Fruit fly (Drosophila melanogaster) whole organism, embryonic: Measurements from ENCODE around the gene Arp6.

Source experiments
- BEAF-32 ChIP-seq: fragments of 200-800 bp; sonication (Bioruptor generic); optimal IDR thresholded peaks from 3 replicates; lab custom pipeline; 2017; ENCODE audit warnings: missing biosample characterization, missing genetic modification characterization, mild to moderate bottlenecking, moderate library complexity, missing genetic modification reagents
- Bgb ChIP-seq: fragments of 200-800 bp; sonication (Bioruptor generic); IDR thresholded peaks from 2 replicates; pipeline ENCODE4 v1.3.6; 2022; ENCODE audit warnings: missing biosample characterization, missing genetic modification characterization; ENCODE audit not compliant: partially characterized antibody
- CG10267 ChIP-seq: fragments of 200-800 bp; sonication (Bioruptor generic); optimal IDR thresholded peaks from 2 replicates; lab custom pipeline; 2018; ENCODE audit warnings: missing biosample characterization, mild to moderate bottlenecking, missing genetic modification characterization, moderate library complexity
- CG10274 ChIP-seq: fragments of 200-800 bp; sonication (Bioruptor generic); optimal IDR thresholded peaks from 3 replicates; lab custom pipeline; 2017; ENCODE audit warnings: missing biosample characterization, mild to moderate bottlenecking, missing genetic modification characterization
- CG10979 ChIP-seq: fragments of 200-800 bp; sonication (Bioruptor generic); optimal IDR thresholded peaks from 2 replicates; lab custom pipeline; 2018; ENCODE audit warnings: missing biosample characterization, mild to moderate bottlenecking, missing genetic modification characterization, moderate library complexity
- CG11398 ChIP-seq: fragments of 200-800 bp; sonication (Bioruptor generic); optimal IDR thresholded peaks from 2 replicates; lab custom pipeline; 2016; ENCODE audit warnings: missing biosample characterization, missing genetic modification characterization
- CG11456 ChIP-seq: fragments of 200-800 bp; sonication (Bioruptor generic); IDR thresholded peaks from 3 replicates; pipeline ENCODE4 v1.3.6; 2022; ENCODE audit warnings: missing biosample characterization, missing genetic modification characterization
- CG11695 ChIP-seq: fragments of 200-800 bp; sonication (Bioruptor generic); IDR thresholded peaks from 3 replicates; pipeline ENCODE4 v1.3.6; 2022; ENCODE audit warnings: missing biosample characterization, missing genetic modification characterization
- CG14860 ChIP-seq: fragments of 200-800 bp; sonication (Bioruptor generic); IDR thresholded peaks from 3 replicates; pipeline ENCODE4 v1.3.6; 2022; ENCODE audit warnings: missing biosample characterization, missing genetic modification characterization; ENCODE audit not compliant: partially characterized antibody
- CG1602 ChIP-seq: fragments of 200-800 bp; sonication (Bioruptor generic); optimal IDR thresholded peaks from 3 replicates; lab custom pipeline; 2016; ENCODE audit warnings: missing biosample characterization, missing genetic modification characterization
- CG17328 ChIP-seq: fragments of 200-800 bp; sonication (Bioruptor generic); IDR thresholded peaks from 2 replicates; pipeline ENCODE4 v1.3.6; 2022; ENCODE audit warnings: missing biosample characterization, missing genetic modification characterization
- CG17829 ChIP-seq: fragments of 200-800 bp; optimal IDR thresholded peaks from 2 replicates; lab custom pipeline; 2019; ENCODE audit warnings: missing biosample characterization, mild to moderate bottlenecking, missing genetic modification characterization, moderate library complexity
- CG18599 ChIP-seq: fragments of 200-800 bp; sonication (Bioruptor generic); optimal IDR thresholded peaks from 3 replicates; lab custom pipeline; 2017; ENCODE audit warnings: missing biosample characterization, missing genetic modification characterization, mild to moderate bottlenecking, moderate library complexity, missing genetic modification reagents
- CG2129 ChIP-seq: fragments of 200-800 bp; sonication (Bioruptor generic); IDR thresholded peaks from 2 replicates; pipeline ENCODE4 v1.3.6; 2022; ENCODE audit warnings: missing biosample characterization, missing genetic modification characterization; ENCODE audit not compliant: partially characterized antibody
- CG34224 ChIP-seq: fragments of 200-800 bp; sonication (Bioruptor generic); IDR thresholded peaks from 3 replicates; pipeline ENCODE4 v1.3.6; 2022; ENCODE audit warnings: missing biosample characterization, missing genetic modification characterization; ENCODE audit not compliant: partially characterized antibody
- CG4707 ChIP-seq: fragments of 200-800 bp; sonication (Bioruptor generic); optimal IDR thresholded peaks from 2 replicates; lab custom pipeline; 2018; ENCODE audit warnings: missing biosample characterization, mild to moderate bottlenecking, missing genetic modification characterization, moderate library complexity
- CG4730 ChIP-seq: fragments of 200-800 bp; sonication (Bioruptor generic); IDR thresholded peaks from 2 replicates; pipeline ENCODE4 v1.3.6; 2022; ENCODE audit warnings: missing biosample characterization, missing genetic modification characterization
- CG4854 ChIP-seq: fragments of 200-800 bp; sonication (Bioruptor generic); optimal IDR thresholded peaks from 2 replicates; lab custom pipeline; 2016; ENCODE audit warnings: missing biosample characterization, missing genetic modification characterization, inconsistent platforms
- CG8089 ChIP-seq: fragments of 200-800 bp; sonication (Bioruptor generic); optimal IDR thresholded peaks from 3 replicates; lab custom pipeline; 2016; ENCODE audit warnings: missing biosample characterization, missing genetic modification characterization
- CoRest ChIP-seq: fragments of 200-800 bp; sonication (Bioruptor generic); optimal IDR thresholded peaks from 3 replicates; lab custom pipeline; 2018; ENCODE audit warnings: missing biosample characterization, mild to moderate bottlenecking, missing genetic modification characterization, moderate library complexity
- Dip2 ChIP-seq: fragments of 200-800 bp; sonication (Bioruptor generic); IDR thresholded peaks from 2 replicates; pipeline ENCODE4 v1.3.6; 2022; ENCODE audit warnings: missing biosample characterization, missing genetic modification characterization
- Ets65A ChIP-seq: fragments of 200-800 bp; sonication (Bioruptor generic); peaks from one replicate; lab custom pipeline; 2016; ENCODE audit warnings: missing biosample characterization, missing genetic modification characterization
- GATAe ChIP-seq: fragments of 200-800 bp; sonication (Bioruptor generic); conservative IDR thresholded peaks from 2 replicates; pipeline ENCODE4 v1.3.6; 2022; ENCODE audit warnings: missing biosample characterization, missing genetic modification characterization
- HHEX ChIP-seq: fragments of 200-800 bp; sonication (Bioruptor generic); optimal IDR thresholded peaks from 3 replicates; lab custom pipeline; 2017; ENCODE audit warnings: missing biosample characterization, mild to moderate bottlenecking, missing genetic modification characterization, missing genetic modification reagents
- Hey ChIP-seq: fragments of 200-800 bp; sonication (Bioruptor generic); optimal IDR thresholded peaks from 3 replicates; lab custom pipeline; 2018; ENCODE audit warnings: missing biosample characterization, mild to moderate bottlenecking, missing genetic modification characterization
- Hr3 ChIP-seq: fragments of 200-800 bp; sonication (Bioruptor generic); optimal IDR thresholded peaks from 3 replicates; lab custom pipeline; 2016; ENCODE audit warnings: missing biosample characterization, missing genetic modification characterization
- Hr51 ChIP-seq, 2 experiments: fragments of 200-800 bp; sonication (Bioruptor generic); optimal IDR thresholded peaks; 2 replicates in 1 of 2; 3 replicates in 1 of 2; lab custom pipeline; 2016 to 2018; ENCODE audit warnings: missing biosample characterization in 2 of 2, missing genetic modification characterization in 2 of 2, mild to moderate bottlenecking in 1 of 2, moderate library complexity in 1 of 2
- Oli ChIP-seq: fragments of 200-800 bp; sonication (Bioruptor generic); optimal IDR thresholded peaks from 2 replicates; lab custom pipeline; 2018; ENCODE audit warnings: missing biosample characterization, mild to moderate bottlenecking, missing genetic modification characterization, moderate library complexity
- Sry-β ChIP-seq: fragments of 200-800 bp; sonication (Bioruptor generic); optimal IDR thresholded peaks from 2 replicates; lab custom pipeline; 2018; ENCODE audit warnings: missing biosample characterization, mild to moderate bottlenecking, missing genetic modification characterization, moderate library complexity
- ase ChIP-seq: fragments of 200-800 bp; sonication (Bioruptor generic); IDR thresholded peaks from 3 replicates; pipeline ENCODE4 v1.3.6; 2022; ENCODE audit warnings: missing biosample characterization, missing genetic modification characterization
- danr ChIP-seq: fragments of 200-800 bp; sonication (Bioruptor generic); IDR thresholded peaks from 2 replicates; pipeline ENCODE4 v1.3.6; 2022; ENCODE audit warnings: missing biosample characterization, missing genetic modification characterization
- dm ChIP-seq: fragments of 200-800 bp; sonication (Bioruptor generic); optimal IDR thresholded peaks from 3 replicates; lab custom pipeline; 2016; ENCODE audit warnings: missing biosample characterization, missing genetic modification characterization
- ems ChIP-seq: fragments of 200-800 bp; sonication (Bioruptor generic); optimal IDR thresholded peaks from 3 replicates; lab custom pipeline; 2016; ENCODE audit warnings: missing biosample characterization, missing genetic modification characterization
- exex ChIP-seq: fragments of 200-800 bp; sonication (Bioruptor generic); optimal IDR thresholded peaks from 4 replicates; lab custom pipeline; 2018; ENCODE audit warnings: missing biosample characterization, mild to moderate bottlenecking, missing genetic modification characterization, moderate library complexity
- h ChIP-seq: fragments of >200 bp; optimal IDR thresholded peaks from 2 replicates; lab custom pipeline; 2017
- hb ChIP-seq: fragments of 200-800 bp; sonication (Bioruptor generic); IDR thresholded peaks from 3 replicates; pipeline ENCODE4 v1.3.6; 2022; ENCODE audit warnings: missing biosample characterization, missing genetic modification characterization; ENCODE audit not compliant: partially characterized antibody
- inv ChIP-seq: fragments of 200-800 bp; sonication (Bioruptor generic); IDR thresholded peaks from 2 replicates; pipeline ENCODE4 v1.3.6; 2022; ENCODE audit warnings: missing biosample characterization, missing genetic modification characterization; ENCODE audit not compliant: partially characterized antibody
- knrl ChIP-seq: fragments of 200-800 bp; sonication (Bioruptor generic); IDR thresholded peaks from 3 replicates; pipeline ENCODE4 v1.3.6; 2022; ENCODE audit warnings: missing biosample characterization, missing genetic modification characterization; ENCODE audit not compliant: partially characterized antibody
- lab ChIP-seq: fragments of 200-800 bp; sonication (Bioruptor generic); optimal IDR thresholded peaks from 3 replicates; lab custom pipeline; 2017; ENCODE audit warnings: missing biosample characterization, missing genetic modification characterization, mild to moderate bottlenecking, moderate library complexity, missing genetic modification reagents
- mld ChIP-seq: fragments of 200-800 bp; sonication (Bioruptor generic); IDR thresholded peaks from 3 replicates; pipeline ENCODE4 v1.3.6; 2022; ENCODE audit warnings: missing biosample characterization, missing genetic modification characterization; ENCODE audit not compliant: partially characterized antibody
- phol ChIP-seq: fragments of 200-800 bp; sonication (Bioruptor generic); optimal IDR thresholded peaks from 3 replicates; lab custom pipeline; 2018; ENCODE audit warnings: missing biosample characterization, mild to moderate bottlenecking, missing genetic modification characterization, moderate library complexity
- repo ChIP-seq: fragments of 200-800 bp; sonication (Bioruptor generic); optimal IDR thresholded peaks from 2 replicates; lab custom pipeline; 2016; ENCODE audit warnings: missing biosample characterization, missing genetic modification characterization
- ro ChIP-seq: fragments of 200-800 bp; sonication (Bioruptor generic); IDR thresholded peaks from 2 replicates; pipeline ENCODE4 v1.3.6; 2022; ENCODE audit warnings: missing biosample characterization, missing genetic modification characterization
- row ChIP-seq: fragments of 200-800 bp; sonication (Bioruptor generic); IDR thresholded peaks from 3 replicates; pipeline ENCODE4 v1.3.6; 2022; ENCODE audit warnings: missing biosample characterization, missing genetic modification characterization
- sens ChIP-seq: fragments of 200-800 bp; sonication (Bioruptor generic); peaks from one replicate; lab custom pipeline; 2016; ENCODE audit warnings: missing biosample characterization, missing genetic modification characterization
- sna ChIP-seq: fragments of 200-800 bp; sonication (Bioruptor generic); IDR thresholded peaks from 2 replicates; pipeline ENCODE4 v1.3.6; 2022; ENCODE audit warnings: missing biosample characterization, missing genetic modification characterization; ENCODE audit not compliant: partially characterized antibody
- so ChIP-seq: fragments of 200-800 bp; sonication (Bioruptor generic); IDR thresholded peaks from 3 replicates; pipeline ENCODE4 v1.3.6; 2022; ENCODE audit warnings: missing biosample characterization, missing genetic modification characterization
- sr ChIP-seq: fragments of 200-800 bp; sonication (Bioruptor generic); IDR thresholded peaks from 3 replicates; pipeline ENCODE4 v1.3.6; 2022; ENCODE audit warnings: missing biosample characterization, missing genetic modification characterization
- tna ChIP-seq: fragments of 200-800 bp; sonication (Bioruptor generic); IDR thresholded peaks from 2 replicates; pipeline ENCODE4 v1.3.6; 2022; ENCODE audit warnings: missing biosample characterization, missing genetic modification characterization; ENCODE audit not compliant: partially characterized antibody
- unc-4 ChIP-seq: fragments of 200-800 bp; sonication (Bioruptor generic); IDR thresholded peaks from 2 replicates; pipeline ENCODE4 v1.3.6; 2022; ENCODE audit warnings: missing biosample characterization, missing genetic modification characterization; ENCODE audit not compliant: partially characterized antibody

Arp6 gene

DNA sequence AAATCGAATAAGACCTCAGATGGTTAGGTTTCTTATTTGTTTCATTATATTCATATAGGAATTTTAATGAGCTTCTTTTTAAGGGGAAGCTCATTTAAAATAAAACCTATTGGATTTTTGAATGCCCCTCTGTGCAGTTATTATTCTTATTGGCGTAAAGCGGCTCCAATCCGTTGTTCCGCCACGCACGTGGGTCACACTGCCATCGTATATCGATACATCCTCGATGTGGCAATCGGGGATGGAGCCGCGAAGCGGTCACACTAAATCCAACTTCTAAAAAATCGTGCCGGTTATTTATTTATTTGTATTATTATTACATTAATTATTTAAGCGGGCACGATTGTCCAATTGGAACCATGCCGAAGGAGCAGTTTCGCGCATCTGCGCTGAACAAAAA, 25.8 kb upstream of the Arp6 start, which contains the start of gene Polr3A (continued):
- TF ChIP-seq CG8089: no peak
- no peak for TF ChIP-seq CG18599 (GFP tag; lab: Kevin White, UChicago)
- no peak for TF ChIP-seq CG11456 (GFP tag; lab: Robert Waterston, UW)
- no peak for TF ChIP-seq Sry-β (GFP tag; lab: Kevin White, UChicago)
- peak; percentile 61; the same call in 1 of the 2 replicates for TF ChIP-seq unc-4 (GFP tag; lab: Robert Waterston, UW)
- TF ChIP-seq GATAe: no peak
- TF ChIP-seq Oli (tag; lab: Kevin White, UChicago): no peak
- TF ChIP-seq CG34224 (GFP tag; lab: Robert Waterston, UW): no peak; the same call in 2 of the 3 replicates
- TF ChIP-seq CG10979: no peak
- no peak for TF ChIP-seq exex (tag; lab: Kevin White, UChicago)
- TF ChIP-seq CG10267 (tag; lab: Kevin White, UChicago): peak; percentile 5
- TF ChIP-seq Hr51 (GFP tag; optimal IDR thresholded peaks at IDR 0.05; lab: Kevin White, UChicago): no peak
- TF ChIP-seq Bgb (GFP tag; lab: Robert Waterston, UW): peak; percentile 70
- no peak for TF ChIP-seq CG17328
- TF ChIP-seq ems (GFP tag; lab: Kevin White, UChicago): no peak
- no peak for TF ChIP-seq HHEX (GFP tag; lab: Kevin White, UChicago)
- TF ChIP-seq ro (GFP tag; lab: Robert Waterston, UW): no peak
- TF ChIP-seq CG4854 (GFP tag; lab: Kevin White, UChicago): no peak
- no peak for TF ChIP-seq CG10274 (GFP tag; lab: Kevin White, UChicago)
- no peak for TF ChIP-seq Dip2
- peak; percentile 31; the same call in 1 of the 2 replicates for TF ChIP-seq inv (GFP tag; lab: Robert Waterston, UW)
- peak; percentile 7; the same call in 1 of the 3 replicates for TF ChIP-seq row (GFP tag; lab: Robert Waterston, UW)
- TF ChIP-seq BEAF-32 (GFP tag; lab: Kevin White, UChicago): peak; percentile 66
- no peak for TF ChIP-seq CG17829
- no peak for TF ChIP-seq sens (GFP tag; lab: Kevin White, UChicago)
- TF ChIP-seq Hey (tag; lab: Kevin White, UChicago): no peak
- no peak for TF ChIP-seq CG11695 (GFP tag; lab: Robert Waterston, UW)
- 0 out of 2 replicates have a peak, but pooled peaks have one; percentile 39 for TF ChIP-seq tna (GFP tag; lab: Robert Waterston, UW)
- no peak for TF ChIP-seq h (lab: Kevin White, UChicago)
- TF ChIP-seq Hr3 (GFP tag; lab: Kevin White, UChicago): no peak
- TF ChIP-seq repo (GFP tag; lab: Kevin White, UChicago): no peak
- peak; percentile 27 for TF ChIP-seq dm (GFP tag; lab: Kevin White, UChicago)
- TF ChIP-seq CG2129 (GFP tag; lab: Robert Waterston, UW): no peak
- no peak for TF ChIP-seq so
- TF ChIP-seq hb (GFP tag; lab: Robert Waterston, UW): no peak
- peak; percentile 42; the same call in 1 of the 3 replicates for TF ChIP-seq CG14860 (GFP tag; lab: Robert Waterston, UW)
- no peak for TF ChIP-seq sr (GFP tag; lab: Robert Waterston, UW)
- TF ChIP-seq lab (GFP tag; lab: Kevin White, UChicago): no peak
- TF ChIP-seq CG1602: no peak
- no peak for TF ChIP-seq sna
- TF ChIP-seq mld (GFP tag; lab: Robert Waterston, UW): 0 out of 3 replicates have a peak, but pooled peaks have one; percentile 18
- no peak for TF ChIP-seq ase
- no peak for TF ChIP-seq phol (tag; lab: Kevin White, UChicago)
- TF ChIP-seq Ets65A (GFP tag; lab: Kevin White, UChicago): no peak
- no peak for TF ChIP-seq CG4730
- peak; percentile 57 for TF ChIP-seq knrl (GFP tag; lab: Robert Waterston, UW)
- TF ChIP-seq CoRest (tag; lab: Kevin White, UChicago): no peak
- no peak for TF ChIP-seq CG11398 (GFP tag; lab: Kevin White, UChicago)
- TF ChIP-seq danr (GFP tag; lab: Robert Waterston, UW): no peak
- TF ChIP-seq CG4707 (GFP tag; lab: Kevin White, UChicago): no peak
